Worm (Caenorhabditis elegans) whole organism, mixed stage, embryonic: Measurements from ENCODE around the gene T06E4.5.

Experiments used
- M03D4.4 ChIP-seq: sonication (generic microtip); optimal IDR thresholded peaks from 2 replicates; lab custom pipeline; 2017; ENCODE audit warnings: mild to moderate bottlenecking, missing genetic modification characterization, missing compliant biosample characterization
- bed-3 ChIP-seq: fragments of 200-800 bp; sonication (Bioruptor generic); optimal IDR thresholded peaks from 3 replicates; lab custom pipeline; 2018; ENCODE audit warnings: mild to moderate bottlenecking, missing genetic modification characterization, moderate library complexity, missing compliant biosample characterization
- blmp-1 ChIP-seq: fragments of 150-350 bp; optimal IDR thresholded peaks from 2 replicates; lab custom pipeline; 2014; ENCODE audit warnings: missing biosample characterization, missing genetic modification characterization
- ceh-39 ChIP-seq: fragments of 150-350 bp; optimal IDR thresholded peaks from 2 replicates; lab custom pipeline; 2014; ENCODE audit warnings: missing biosample characterization, missing genetic modification characterization
- ceh-43 ChIP-seq: fragments of 200-800 bp; sonication (Bioruptor generic); optimal IDR thresholded peaks from 2 replicates; lab custom pipeline; 2018; ENCODE audit warnings: mild to moderate bottlenecking, missing genetic modification characterization, moderate library complexity, missing compliant biosample characterization
- ceh-83 ChIP-seq: fragments of 200-800 bp; sonication (Bioruptor generic); optimal IDR thresholded peaks from 2 replicates; lab custom pipeline; 2018; ENCODE audit warnings: mild to moderate bottlenecking, missing genetic modification characterization, missing compliant biosample characterization
- ces-1 ChIP-seq: fragments of 150-350 bp; optimal IDR thresholded peaks from 2 replicates; lab custom pipeline; 2014; ENCODE audit warnings: missing biosample characterization, missing genetic modification reagents, missing genetic modification characterization
- drap-1 ChIP-seq: fragments of 200-800 bp; sonication (Bioruptor generic); optimal IDR thresholded peaks from 3 replicates; lab custom pipeline; 2018; ENCODE audit warnings: mild to moderate bottlenecking, missing genetic modification characterization, missing compliant biosample characterization
- elt-1 ChIP-seq: sonication (generic microtip); optimal IDR thresholded peaks from 2 replicates; lab custom pipeline; 2017; ENCODE audit warnings: missing genetic modification characterization, mild to moderate bottlenecking, missing compliant biosample characterization, antibody characterized with exemption, moderate library complexity, borderline replicate concordance; ENCODE audit not compliant: insufficient read depth
- elt-3 ChIP-seq: fragments of 150-350 bp; optimal IDR thresholded peaks from 2 replicates; lab custom pipeline; 2014; ENCODE audit warnings: missing biosample characterization, missing genetic modification characterization
- flh-1 ChIP-seq: fragments of 200-800 bp; sonication (Bioruptor generic); optimal IDR thresholded peaks from 2 replicates; lab custom pipeline; 2018; ENCODE audit warnings: mild to moderate bottlenecking, missing genetic modification characterization, moderate library complexity, missing compliant biosample characterization
- ham-2 ChIP-seq: fragments of 200-800 bp; sonication (Bioruptor generic); optimal IDR thresholded peaks from 2 replicates; lab custom pipeline; 2018; ENCODE audit warnings: mild to moderate bottlenecking, missing genetic modification characterization, missing compliant biosample characterization
- hlh-1 ChIP-seq: fragments of 150-350 bp; optimal IDR thresholded peaks from 2 replicates; lab custom pipeline; 2014; ENCODE audit warnings: missing biosample characterization, missing genetic modification reagents, missing genetic modification characterization
- lin-13 ChIP-seq: fragments of 150-350 bp; optimal IDR thresholded peaks from 2 replicates; lab custom pipeline; 2014; ENCODE audit warnings: missing biosample characterization, missing genetic modification characterization
- lin-32 ChIP-seq: fragments of 200-800 bp; sonication (Bioruptor generic); optimal IDR thresholded peaks from 2 replicates; lab custom pipeline; 2018; ENCODE audit warnings: mild to moderate bottlenecking, missing genetic modification characterization, missing compliant biosample characterization
- lsy-2 ChIP-seq: fragments of 150-350 bp; optimal IDR thresholded peaks from 2 replicates; lab custom pipeline; 2014; ENCODE audit warnings: missing biosample characterization, missing genetic modification characterization
- mep-1 ChIP-seq: fragments of 150-350 bp; optimal IDR thresholded peaks from 2 replicates; lab custom pipeline; 2017; ENCODE audit warnings: missing biosample characterization, missing genetic modification reagents, missing genetic modification characterization, inconsistent platforms
- nhr-12 ChIP-seq: fragments of 150-350 bp; optimal IDR thresholded peaks from 2 replicates; lab custom pipeline; 2014; ENCODE audit warnings: missing biosample characterization, missing genetic modification characterization
- nhr-237 ChIP-seq: fragments of 150-350 bp; optimal IDR thresholded peaks from 2 replicates; lab custom pipeline; 2014; ENCODE audit warnings: missing biosample characterization, missing genetic modification characterization
- nhr-28 ChIP-seq: fragments of 150-350 bp; optimal IDR thresholded peaks from 2 replicates; lab custom pipeline; 2014; ENCODE audit warnings: missing biosample characterization, missing genetic modification characterization
- nhr-76 ChIP-seq: sonication (generic microtip); optimal IDR thresholded peaks from 2 replicates; lab custom pipeline; 2017; ENCODE audit warnings: missing biosample characterization, missing genetic modification characterization
- pha-4 ChIP-seq: fragments of 150-350 bp; optimal IDR thresholded peaks from 2 replicates; lab custom pipeline; 2018; ENCODE audit warnings: missing biosample characterization, missing genetic modification reagents, missing genetic modification characterization
- sem-2 ChIP-seq: fragments of 200-800 bp; sonication (Bioruptor generic); optimal IDR thresholded peaks from 2 replicates; lab custom pipeline; 2018; ENCODE audit warnings: mild to moderate bottlenecking, missing genetic modification characterization, missing compliant biosample characterization
- snpc-4 ChIP-seq: fragments of 150-350 bp; optimal IDR thresholded peaks from 2 replicates; lab custom pipeline; 2014; ENCODE audit warnings: missing biosample characterization, missing genetic modification characterization
- sptf-1 ChIP-seq: sonication (generic microtip); optimal IDR thresholded peaks from 2 replicates; lab custom pipeline; 2017; ENCODE audit warnings: mild to moderate bottlenecking, missing genetic modification characterization, moderate library complexity, missing compliant biosample characterization
- tbx-8 ChIP-seq: fragments of 200-800 bp; sonication (Bioruptor generic); optimal IDR thresholded peaks from 2 replicates; lab custom pipeline; 2018; ENCODE audit warnings: mild to moderate bottlenecking, missing genetic modification characterization, moderate library complexity, missing compliant biosample characterization
- unc-120 ChIP-seq: sonication (generic microtip); optimal IDR thresholded peaks from 2 replicates; lab custom pipeline; 2017; ENCODE audit warnings: missing genetic modification characterization, missing compliant biosample characterization; ENCODE audit not compliant: poor library complexity, severe bottlenecking
- unc-39 ChIP-seq: fragments of 150-350 bp; optimal IDR thresholded peaks from 2 replicates; lab custom pipeline; 2014; ENCODE audit warnings: missing biosample characterization, missing genetic modification characterization
- zip-8 ChIP-seq: fragments of 150-350 bp; optimal IDR thresholded peaks from 2 replicates; lab custom pipeline; 2014; ENCODE audit warnings: missing biosample characterization, missing genetic modification characterization

Gene T06E4.5

DNA sequence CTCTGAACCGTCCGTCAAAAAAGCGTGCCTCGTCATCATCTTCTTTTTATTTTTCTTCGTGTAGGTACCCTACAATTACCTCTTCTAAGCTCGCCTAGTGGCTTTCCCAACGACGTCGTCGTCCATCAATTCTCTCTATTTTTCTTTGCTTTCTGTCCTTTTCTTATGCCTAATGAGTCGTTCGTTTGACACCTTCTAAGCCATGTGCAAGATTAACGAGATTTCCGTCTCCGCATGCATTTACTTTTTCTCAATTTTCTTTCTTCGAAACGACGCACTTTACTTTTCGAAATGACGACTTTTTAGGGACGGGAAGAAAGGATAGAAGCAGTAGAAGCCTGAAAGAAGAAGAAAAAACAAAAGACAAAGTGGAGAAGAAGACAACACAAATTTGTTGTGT, 35.4 kb downstream of the T06E4.5 start, which contains the start of gene ZK287.1:
Gene ZK287.1 (plus strand): TSS at position 301 of the 400 bp plus-strand sequence.
- peak; percentile 62 for TF ChIP-seq ces-1
- TF ChIP-seq nhr-76 (tag; lab: Kevin White, UChicago), result no peak
- TF ChIP-seq, all 35 proteins: peak for 1

DNA sequence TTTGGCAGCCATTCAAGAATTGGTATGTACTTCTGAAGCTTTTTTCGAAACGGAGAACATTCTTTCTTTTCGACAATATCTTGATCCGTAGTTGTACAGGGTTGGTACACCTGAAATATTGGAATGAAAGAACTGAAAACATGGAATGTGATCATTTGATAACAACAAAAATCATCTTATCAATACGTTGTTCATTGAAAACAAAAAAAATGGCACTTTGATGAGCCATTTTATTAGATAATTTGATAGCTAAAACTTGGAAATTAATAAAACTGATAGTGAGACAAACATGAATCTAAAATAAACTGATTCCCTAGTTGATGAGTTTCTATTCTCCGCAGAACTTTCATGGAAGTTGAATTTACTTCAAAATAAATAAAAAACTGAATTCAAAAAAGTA, 41.5 kb downstream of the T06E4.5 start:
- TF ChIP-seq flh-1 (no peak), sptf-1 (tag; lab: Kevin White, UChicago) (no peak), mep-1 (tag; lab: Kevin White, UChicago) (no peak), ceh-83 (no peak), nhr-12 (tag; lab: Kevin White, UChicago) (no peak), ces-1 (no peak), unc-39 (tag; lab: Kevin White, UChicago) (no peak)

DNA sequence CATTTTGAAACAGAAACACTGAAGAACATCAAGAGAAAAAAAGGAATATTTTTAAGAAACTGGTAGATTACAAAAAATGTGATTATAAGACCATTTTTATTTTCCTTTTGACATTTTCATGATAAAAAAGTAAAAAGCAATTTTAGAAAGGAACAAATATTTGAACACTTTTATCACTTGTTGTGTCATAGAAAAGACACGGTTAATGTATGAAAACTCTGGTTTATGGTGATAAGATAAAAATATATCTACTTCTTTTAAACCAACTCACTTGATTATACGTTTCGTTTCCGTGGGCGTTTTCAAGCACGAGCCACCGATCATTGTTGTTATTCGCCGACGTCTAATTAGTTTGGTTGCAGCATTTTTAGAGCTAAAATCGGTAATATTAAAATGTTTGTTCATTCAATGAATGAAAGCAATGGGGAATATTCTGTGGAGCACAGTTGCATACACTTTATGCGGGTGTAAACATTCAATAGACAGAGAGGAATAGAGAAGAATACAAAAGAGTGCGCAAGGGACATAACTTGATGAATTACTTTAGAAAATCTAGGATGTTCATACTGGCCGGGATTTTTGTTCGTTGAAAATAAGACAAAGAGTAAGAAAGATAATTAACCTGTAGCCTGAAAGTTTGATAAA, 42.3 kb downstream of the T06E4.5 start, which contains the start of gene sulp-8:
Gene sulp-8 (minus strand): TSS at position 469 of the 645 bp plus-strand sequence.
- peak; percentile 57 for TF ChIP-seq pha-4 (tag; lab: Kevin White, UChicago)
- no peak for TF ChIP-seq snpc-4 (tag; lab: Kevin White, UChicago)
- TF ChIP-seq nhr-28 (tag; lab: Kevin White, UChicago), result no peak
- TF ChIP-seq lsy-2 (tag; lab: Kevin White, UChicago), result no peak
- no peak for TF ChIP-seq M03D4.4 (tag; lab: Kevin White, UChicago)
- TF ChIP-seq ham-2 (GFP tag; lab: Kevin White, UChicago), result no peak
- TF ChIP-seq ceh-83, result no peak
- no peak for TF ChIP-seq blmp-1

DNA sequence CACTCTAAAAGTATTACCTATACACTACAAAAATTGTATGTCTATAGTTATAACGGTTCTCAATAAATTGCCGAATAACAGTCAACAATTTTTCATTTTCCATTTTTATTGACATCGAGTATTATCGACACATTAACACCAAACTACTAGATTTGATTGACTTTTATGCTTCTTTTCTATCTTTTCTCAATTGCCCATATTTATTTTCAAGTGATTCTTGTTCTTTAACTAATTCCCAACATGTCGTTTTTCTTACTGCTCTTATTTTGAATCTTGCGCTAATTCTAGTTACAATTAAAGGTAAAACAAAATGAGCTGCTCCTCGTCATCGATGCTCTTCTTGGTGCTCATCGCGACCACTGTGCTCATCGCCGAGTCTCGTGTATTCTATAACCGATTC, 46.9 kb downstream of the T06E4.5 start, which contains the start of gene cthd-1:
Gene cthd-1 (plus strand): TSS at position 301 of the 400 bp plus-strand sequence.
- TF ChIP-seq hlh-1 (tag; lab: Kevin White, UChicago) (no peak), unc-120 (no peak), snpc-4 (tag; lab: Kevin White, UChicago) (no peak), elt-3 (tag; lab: Kevin White, UChicago) (no peak), ham-2 (GFP tag; lab: Kevin White, UChicago) (no peak), flh-1 (no peak), bed-3 (GFP tag; lab: Kevin White, UChicago) (no peak), nhr-237 (tag; lab: Kevin White, UChicago) (no peak), nhr-12 (tag; lab: Kevin White, UChicago) (no peak), drap-1 (GFP tag; lab: Kevin White, UChicago) (no peak), ceh-43 (GFP tag; lab: Kevin White, UChicago) (no peak), zip-8 (tag; lab: Kevin White, UChicago) (no peak), lin-32 (GFP tag; lab: Kevin White, UChicago) (no peak), sem-2 (GFP tag; lab: Kevin White, UChicago) (no peak), lin-13 (no peak), M03D4.4 (tag; lab: Kevin White, UChicago) (no peak)

DNA sequence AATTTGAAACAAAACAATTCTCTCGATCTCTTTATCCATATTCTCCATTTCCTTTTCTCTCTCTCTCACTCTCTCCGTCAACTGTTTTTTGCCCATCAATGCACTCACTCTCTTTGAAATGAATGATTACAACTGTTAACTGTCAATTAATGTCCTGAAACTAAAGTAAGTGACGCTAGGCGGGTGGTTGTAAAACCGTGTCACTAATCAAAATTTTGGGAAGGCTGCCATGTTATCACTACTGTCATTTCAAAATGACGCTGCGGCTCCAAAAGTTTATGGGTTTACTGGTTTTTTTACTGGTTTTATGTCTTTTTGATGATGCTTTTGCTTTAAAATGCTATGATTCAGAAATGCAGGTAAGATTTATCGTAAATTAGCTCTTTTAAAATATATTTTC, 48.1 kb downstream of the T06E4.5 start, which contains the start of gene ZK287.9:
Gene ZK287.9 (plus strand): TSS at position 192 of the 400 bp plus-strand sequence.
- no peak for TF ChIP-seq nhr-28 (tag; lab: Kevin White, UChicago)
- TF ChIP-seq M03D4.4 (tag; lab: Kevin White, UChicago), result no peak
- TF ChIP-seq nhr-237 (tag; lab: Kevin White, UChicago), result no peak
- no peak for TF ChIP-seq snpc-4 (tag; lab: Kevin White, UChicago)
- no peak for TF ChIP-seq ceh-43 (GFP tag; lab: Kevin White, UChicago)
- no peak for TF ChIP-seq lin-13
- TF ChIP-seq zip-8 (tag; lab: Kevin White, UChicago), result no peak
- no peak for TF ChIP-seq sptf-1 (tag; lab: Kevin White, UChicago)
- TF ChIP-seq tbx-8, result no peak
- TF ChIP-seq ceh-39 (tag; lab: Kevin White, UChicago), result no peak
- no peak for TF ChIP-seq elt-1 (tag; lab: Kevin White, UChicago)
- no peak for TF ChIP-seq lin-32 (GFP tag; lab: Kevin White, UChicago)
- TF ChIP-seq mep-1 (tag; lab: Kevin White, UChicago), result no peak
- TF ChIP-seq unc-39 (tag; lab: Kevin White, UChicago), result no peak
